Fruit fly (Drosophila melanogaster) whole organism, embryonic: ENCODE results near the gene NijC.

Source experiments
- Awh ChIP-seq: fragments of 200-800 bp; sonication (Bioruptor generic); IDR thresholded peaks from 2 replicates; pipeline ENCODE4, ENCODE4 v1.3.6; 2022; ENCODE audit warnings: missing biosample characterization, missing genetic modification characterization
- CG10267 ChIP-seq: fragments of 200-800 bp; sonication (Bioruptor generic); optimal IDR thresholded peaks from 2 replicates; lab custom pipeline; 2018; ENCODE audit warnings: missing biosample characterization, mild to moderate bottlenecking, missing genetic modification characterization, moderate library complexity
- CG10543 ChIP-seq: fragments of 200-800 bp; sonication (Bioruptor generic); optimal IDR thresholded peaks from 3 replicates; lab custom pipeline; 2017; ENCODE audit warnings: missing biosample characterization, mild to moderate bottlenecking, missing genetic modification characterization, moderate library complexity
- CG11560 ChIP-seq: fragments of 200-800 bp; sonication (Bioruptor generic); IDR thresholded peaks from 3 replicates; pipeline ENCODE4 v1.3.6; 2022; ENCODE audit warnings: missing biosample characterization, missing genetic modification characterization
- CG11695 ChIP-seq: fragments of 200-800 bp; sonication (Bioruptor generic); IDR thresholded peaks from 3 replicates; pipeline ENCODE4 v1.3.6; 2022; ENCODE audit warnings: missing biosample characterization, missing genetic modification characterization
- CG12391 ChIP-seq: fragments of 200-800 bp; sonication (Bioruptor generic); optimal IDR thresholded peaks from 3 replicates; lab custom pipeline; 2018; ENCODE audit warnings: missing biosample characterization, mild to moderate bottlenecking, missing genetic modification characterization, moderate library complexity
- CG13424 ChIP-seq: fragments of 200-800 bp; sonication (Bioruptor generic); optimal IDR thresholded peaks from 2 replicates; lab custom pipeline; 2019; ENCODE audit warnings: missing biosample characterization, mild to moderate bottlenecking, missing genetic modification characterization, moderate library complexity
- CG15011 ChIP-seq: fragments of 200-800 bp; sonication (Bioruptor generic); optimal IDR thresholded peaks from 3 replicates; lab custom pipeline; 2018; ENCODE audit warnings: missing biosample characterization, mild to moderate bottlenecking, missing genetic modification characterization
- CG17361 ChIP-seq: fragments of 200-800 bp; sonication (Bioruptor generic); IDR thresholded peaks from 3 replicates; pipeline ENCODE4 v1.3.6; 2022; ENCODE audit warnings: missing biosample characterization, missing genetic modification characterization
- CG17829 ChIP-seq: fragments of 200-800 bp; optimal IDR thresholded peaks from 2 replicates; lab custom pipeline; 2019; ENCODE audit warnings: missing biosample characterization, mild to moderate bottlenecking, missing genetic modification characterization, moderate library complexity
- CG1792 ChIP-seq: fragments of 200-800 bp; sonication (Bioruptor generic); optimal IDR thresholded peaks from 2 replicates; lab custom pipeline; 2016; ENCODE audit warnings: missing biosample characterization, missing genetic modification characterization
- CG1832 ChIP-seq: fragments of 200-800 bp; sonication (Bioruptor generic); optimal IDR thresholded peaks from 2 replicates; lab custom pipeline; 2017; ENCODE audit warnings: missing biosample characterization, mild to moderate bottlenecking, missing genetic modification characterization, inconsistent platforms
- CG18619 ChIP-seq: fragments of 200-800 bp; sonication (Bioruptor generic); optimal IDR thresholded peaks from 3 replicates; lab custom pipeline; 2017; ENCODE audit warnings: missing biosample characterization, mild to moderate bottlenecking, missing genetic modification characterization
- CG31224 ChIP-seq: fragments of 200-800 bp; sonication (Bioruptor generic); IDR thresholded peaks from 2 replicates; pipeline ENCODE4 v1.3.6; 2022; ENCODE audit warnings: missing biosample characterization, missing genetic modification characterization
- CG32532 ChIP-seq: fragments of 200-800 bp; sonication (Bioruptor generic); IDR thresholded peaks from 2 replicates; pipeline ENCODE4 v1.3.6; 2022; ENCODE audit warnings: missing biosample characterization, missing genetic modification characterization
- CG34224 ChIP-seq: fragments of 200-800 bp; sonication (Bioruptor generic); IDR thresholded peaks from 3 replicates; pipeline ENCODE4 v1.3.6; 2022; ENCODE audit warnings: missing biosample characterization, missing genetic modification characterization; ENCODE audit not compliant: partially characterized antibody
- CG3726 ChIP-seq: fragments of 200-800 bp; sonication (Bioruptor generic); IDR thresholded peaks from 3 replicates; pipeline ENCODE4, ENCODE4 v1.3.6; 2022; ENCODE audit warnings: missing biosample characterization, missing genetic modification characterization
- CG4820 ChIP-seq: fragments of 200-800 bp; sonication (Bioruptor generic); optimal IDR thresholded peaks from 3 replicates; lab custom pipeline; 2016; ENCODE audit warnings: missing biosample characterization, missing genetic modification characterization
- CG6791 ChIP-seq: fragments of 200-800 bp; sonication (Bioruptor generic); IDR thresholded peaks from 3 replicates; pipeline ENCODE4 v1.3.6; 2022; ENCODE audit warnings: missing biosample characterization, missing genetic modification characterization; ENCODE audit not compliant: partially characterized antibody
- CG8765 ChIP-seq: fragments of 200-800 bp; sonication (Bioruptor generic); IDR thresholded peaks from 2 replicates; pipeline ENCODE4 v1.3.6; 2022; ENCODE audit warnings: missing biosample characterization, missing genetic modification characterization
- CG8924 ChIP-seq: fragments of 200-800 bp; optimal IDR thresholded peaks from 3 replicates; lab custom pipeline; 2019; ENCODE audit warnings: missing biosample characterization, mild to moderate bottlenecking, missing genetic modification characterization, moderate library complexity
- CG9609 ChIP-seq: fragments of 200-800 bp; sonication (Bioruptor generic); optimal IDR thresholded peaks from 3 replicates; lab custom pipeline; 2016; ENCODE audit warnings: missing biosample characterization, missing genetic modification characterization
- Fer2 ChIP-seq: fragments of 200-800 bp; sonication (Bioruptor generic); optimal IDR thresholded peaks from 2 replicates; lab custom pipeline; 2018; ENCODE audit warnings: missing biosample characterization, mild to moderate bottlenecking, missing genetic modification characterization, moderate library complexity
- GATAe ChIP-seq: fragments of 200-800 bp; sonication (Bioruptor generic); conservative IDR thresholded peaks from 2 replicates; pipeline ENCODE4 v1.3.6; 2022; ENCODE audit warnings: missing biosample characterization, missing genetic modification characterization
- Hand ChIP-seq: fragments of 200-800 bp; sonication (Bioruptor generic); optimal IDR thresholded peaks from 2 replicates; lab custom pipeline; 2017; ENCODE audit warnings: mild to moderate bottlenecking, missing biosample characterization, missing genetic modification reagents, missing genetic modification characterization
- Hr78 ChIP-seq, 2 experiments: fragments of 200-800 bp in 1 of 2; fragments of >200 bp in 1 of 2; sonication (Bioruptor generic) in 1 of 2; optimal IDR thresholded peaks; 2 replicates each; lab custom pipeline; 2017 to 2019; ENCODE audit warnings: missing biosample characterization in 2 of 2, missing genetic modification characterization in 2 of 2, mild to moderate bottlenecking in 1 of 2, moderate library complexity in 1 of 2
- Meics ChIP-seq: fragments of 200-800 bp; sonication (Bioruptor generic); optimal IDR thresholded peaks from 2 replicates; lab custom pipeline; 2017; ENCODE audit warnings: missing biosample characterization, mild to moderate bottlenecking, missing genetic modification characterization
- Mes4 ChIP-seq: fragments of 200-800 bp; sonication (Bioruptor generic); optimal IDR thresholded peaks from 2 replicates; lab custom pipeline; 2016; ENCODE audit warnings: missing biosample characterization, missing genetic modification characterization
- Nf-YA ChIP-seq: fragments of 200-800 bp; sonication (Bioruptor generic); IDR thresholded peaks from 2 replicates; pipeline ENCODE4 v1.3.6; 2022; ENCODE audit warnings: missing biosample characterization, missing genetic modification characterization
- Opbp ChIP-seq: fragments of 200-800 bp; sonication (Bioruptor generic); IDR thresholded peaks from 3 replicates; pipeline ENCODE4 v1.3.6; 2022; ENCODE audit warnings: missing biosample characterization, missing genetic modification characterization; ENCODE audit not compliant: partially characterized antibody
- Xbp1 ChIP-seq: fragments of 200-800 bp; sonication (Bioruptor generic); optimal IDR thresholded peaks from 3 replicates; lab custom pipeline; 2016; ENCODE audit warnings: missing biosample characterization, mild to moderate bottlenecking, missing genetic modification characterization
- ase ChIP-seq: fragments of 200-800 bp; sonication (Bioruptor generic); IDR thresholded peaks from 3 replicates; pipeline ENCODE4 v1.3.6; 2022; ENCODE audit warnings: missing biosample characterization, missing genetic modification characterization
- caup ChIP-seq: fragments of 200-800 bp; sonication (Bioruptor generic); optimal IDR thresholded peaks from 3 replicates; lab custom pipeline; 2017; ENCODE audit warnings: missing biosample characterization, mild to moderate bottlenecking, missing genetic modification characterization, moderate library complexity; ENCODE audit not compliant: severe bottlenecking
- cwo ChIP-seq: fragments of 200-800 bp; sonication (Bioruptor generic); optimal IDR thresholded peaks from 3 replicates; lab custom pipeline; 2017; ENCODE audit warnings: missing biosample characterization, missing genetic modification characterization, mild to moderate bottlenecking, moderate library complexity, missing genetic modification reagents
- da ChIP-seq: fragments of 200-800 bp; sonication (Bioruptor generic); optimal IDR thresholded peaks from 2 replicates; lab custom pipeline; 2016; ENCODE audit warnings: missing biosample characterization, missing genetic modification characterization
- danr ChIP-seq: fragments of 200-800 bp; sonication (Bioruptor generic); IDR thresholded peaks from 2 replicates; pipeline ENCODE4 v1.3.6; 2022; ENCODE audit warnings: missing biosample characterization, missing genetic modification characterization
- ems ChIP-seq: fragments of 200-800 bp; sonication (Bioruptor generic); optimal IDR thresholded peaks from 3 replicates; lab custom pipeline; 2016; ENCODE audit warnings: missing biosample characterization, missing genetic modification characterization
- ewg ChIP-seq: fragments of 200-800 bp; sonication (Bioruptor generic); optimal IDR thresholded peaks from 3 replicates; lab custom pipeline; 2017; ENCODE audit warnings: mild to moderate bottlenecking, missing biosample characterization, missing genetic modification reagents, missing genetic modification characterization
- eyg ChIP-seq: fragments of 200-800 bp; sonication (Bioruptor generic); optimal IDR thresholded peaks from 3 replicates; lab custom pipeline; 2016; ENCODE audit warnings: missing biosample characterization, missing genetic modification characterization
- lbe ChIP-seq: fragments of 200-800 bp; sonication (Bioruptor generic); optimal IDR thresholded peaks from 2 replicates; lab custom pipeline; 2016; ENCODE audit warnings: missing biosample characterization, mild to moderate bottlenecking, missing genetic modification characterization
- luna ChIP-seq: fragments of 200-800 bp; sonication (Bioruptor generic); optimal IDR thresholded peaks from 2 replicates; lab custom pipeline; 2016; ENCODE audit warnings: missing biosample characterization, missing genetic modification characterization
- pzg ChIP-seq: fragments of 200-800 bp; sonication (Bioruptor generic); optimal IDR thresholded peaks from 3 replicates; lab custom pipeline; 2018; ENCODE audit warnings: missing biosample characterization, mild to moderate bottlenecking, missing genetic modification characterization, moderate library complexity
- ro ChIP-seq: fragments of 200-800 bp; sonication (Bioruptor generic); IDR thresholded peaks from 2 replicates; pipeline ENCODE4 v1.3.6; 2022; ENCODE audit warnings: missing biosample characterization, missing genetic modification characterization
- scrt ChIP-seq: fragments of 200-800 bp; sonication (Bioruptor generic); optimal IDR thresholded peaks from 2 replicates; lab custom pipeline; 2018; ENCODE audit warnings: missing biosample characterization, mild to moderate bottlenecking, missing genetic modification characterization, moderate library complexity
- sd ChIP-seq: fragments of 200-800 bp; sonication (Bioruptor generic); optimal IDR thresholded peaks from 3 replicates; lab custom pipeline; 2018; ENCODE audit warnings: missing biosample characterization, mild to moderate bottlenecking, missing genetic modification characterization, moderate library complexity
- slbo ChIP-seq: fragments of 200-800 bp; sonication (Bioruptor generic); IDR thresholded peaks from 2 replicates; pipeline ENCODE4 v1.3.6; 2022; ENCODE audit warnings: missing biosample characterization, missing genetic modification characterization
- slp2 ChIP-seq: fragments of 200-800 bp; sonication (Bioruptor generic); optimal IDR thresholded peaks from 2 replicates; lab custom pipeline; 2016; ENCODE audit warnings: missing biosample characterization, missing genetic modification characterization
- sna ChIP-seq: fragments of 200-800 bp; sonication (Bioruptor generic); IDR thresholded peaks from 2 replicates; pipeline ENCODE4 v1.3.6; 2022; ENCODE audit warnings: missing biosample characterization, missing genetic modification characterization; ENCODE audit not compliant: partially characterized antibody
- zen2 ChIP-seq: fragments of 200-800 bp; sonication (Bioruptor generic); IDR thresholded peaks from 3 replicates; pipeline ENCODE4 v1.3.6; 2022; ENCODE audit warnings: missing biosample characterization, missing genetic modification characterization; ENCODE audit not compliant: partially characterized antibody

NijC gene

dm6 chr3R:12719627-12720343 lies 24.9 kb downstream of the NijC start (continued):
- TF ChIP-seq CG12391 (tag; lab: Kevin White, UChicago), result peak; percentile 32
- TF ChIP-seq lbe (GFP tag; lab: Kevin White, UChicago), result peak; percentile 60
- TF ChIP-seq CG3726 (GFP tag; lab: Robert Waterston, UW), result no peak
- TF ChIP-seq eyg (GFP tag; lab: Kevin White, UChicago), result no peak
- TF ChIP-seq CG34224 (GFP tag; lab: Robert Waterston, UW), result peak; percentile 24; the same call in 2 of the 3 replicates
- TF ChIP-seq CG18619 (GFP tag; lab: Kevin White, UChicago), result peak; percentile 5
- TF ChIP-seq Awh, result no peak
- TF ChIP-seq CG31224 (GFP tag; lab: Robert Waterston, UW), result no peak
- TF ChIP-seq CG17829, result peak; percentile 40
- TF ChIP-seq CG6791, result no peak
- no peak for TF ChIP-seq sna (GFP tag; lab: Robert Waterston, UW)
- TF ChIP-seq ewg, result no peak
- TF ChIP-seq slp2 (GFP tag; lab: Kevin White, UChicago), result no peak
- no peak for TF ChIP-seq ro (GFP tag; lab: Robert Waterston, UW)
- peak; percentile 30 for TF ChIP-seq scrt (GFP tag; lab: Kevin White, UChicago)
- peak; percentile 29 for TF ChIP-seq cwo
- peak; percentile 40 for TF ChIP-seq Meics (GFP tag; lab: Kevin White, UChicago)
- no peak for TF ChIP-seq CG8765 (GFP tag; lab: Robert Waterston, UW)
- no peak for TF ChIP-seq ase (GFP tag; lab: Robert Waterston, UW)
- no peak for TF ChIP-seq CG1832 (GFP tag; lab: Kevin White, UChicago)
- no peak for TF ChIP-seq CG9609
- TF ChIP-seq Xbp1 (GFP tag; lab: Kevin White, UChicago), result no peak
- TF ChIP-seq da (GFP tag; lab: Kevin White, UChicago), result no peak
- peak; percentile 50 for TF ChIP-seq CG13424
- TF ChIP-seq caup (GFP tag; lab: Kevin White, UChicago), result peak; percentile 42
- peak; percentile 53 for TF ChIP-seq CG32532 (GFP tag; lab: Robert Waterston, UW)
- TF ChIP-seq CG11560 (tag; lab: Robert Waterston, UW), result no peak
- no peak for TF ChIP-seq Nf-YA (GFP tag; lab: Robert Waterston, UW)
- TF ChIP-seq Hr78 (GFP tag; optimal IDR thresholded peaks at IDR 0.05; lab: Kevin White, UChicago), result no peak
- TF ChIP-seq CG10267 (tag; lab: Kevin White, UChicago), result peak; percentile 27
- no peak for TF ChIP-seq danr
- TF ChIP-seq slbo (GFP tag; lab: Robert Waterston, UW), result peak; percentile 34; the same call in 1 of the 2 replicates
- no peak for TF ChIP-seq Opbp
- no peak for TF ChIP-seq ems (GFP tag; lab: Kevin White, UChicago)
- TF ChIP-seq CG15011 (GFP tag; lab: Kevin White, UChicago), result no peak
- no peak for TF ChIP-seq CG1792 (GFP tag; lab: Kevin White, UChicago)
- no peak for TF ChIP-seq Hand (GFP tag; lab: Kevin White, UChicago)
- no peak for TF ChIP-seq Mes4
- no peak for TF ChIP-seq pzg
- peak; percentile 24 for TF ChIP-seq CG8924 (tag; lab: Kevin White, UChicago)
- TF ChIP-seq GATAe, result no peak
- TF ChIP-seq CG17361, result peak; percentile 42; the same call in 2 of the 3 replicates
- TF ChIP-seq CG10543 (GFP tag; lab: Kevin White, UChicago), result peak; percentile 74
- peak; percentile 33 for TF ChIP-seq Fer2 (tag; lab: Kevin White, UChicago)
- TF ChIP-seq zen2, result no peak
- peak; percentile 9 for TF ChIP-seq CG4820 (GFP tag; lab: Kevin White, UChicago)
- peak; percentile 35 for TF ChIP-seq luna (GFP tag; lab: Kevin White, UChicago)
- TF ChIP-seq CG11695 (GFP tag; lab: Robert Waterston, UW), result 0 out of 3 replicates have a peak, but pooled peaks have one; percentile 36
- TF ChIP-seq sd, result peak; percentile 38
